Worm (Caenorhabditis elegans): ENCODE results near the gene din-1.

- TF ChIP-seq ceh-82 (tag; optimal IDR thresholded peaks at IDR 0.05), result no peak
- TF ChIP-seq F13H6.1 (tag; optimal IDR thresholded peaks at IDR 0.05), result no peak
- no peak for TF ChIP-seq nhr-11 (tag; optimal IDR thresholded peaks at IDR 0.05)
- TF ChIP-seq ztf-4 (tag; optimal IDR thresholded peaks at IDR 0.05), result no peak
- TF ChIP-seq nhr-10 (tag; optimal IDR thresholded peaks at IDR 0.05), result no peak
- no peak for TF ChIP-seq gmeb-1 (tag; optimal IDR thresholded peaks at IDR 0.05)
- TF ChIP-seq mab-5 (tag; optimal IDR thresholded peaks at IDR 0.05), result no peak
- no peak for TF ChIP-seq nhr-237 (tag; optimal IDR thresholded peaks at IDR 0.05)
- TF ChIP-seq egl-27 (tag; optimal IDR thresholded peaks at IDR 0.05), result no peak
- TF ChIP-seq zag-1 (tag; optimal IDR thresholded peaks at IDR 0.05), result no peak
- no peak for TF ChIP-seq mbf-1 (tag; optimal IDR thresholded peaks at IDR 0.05)
These were observed 13.5 kb upstream of the din-1 start for ce11 chrII:11646874-11647273.
